Fruit fly (Drosophila melanogaster) whole organism, prepupa: Measurements from ENCODE around the gene CG3982.

Experiments
- CG3032 ChIP-seq: fragments of 200-800 bp; optimal IDR thresholded peaks from 2 replicates; lab custom pipeline; 2019; ENCODE audit warnings: missing biosample characterization, mild to moderate bottlenecking, missing genetic modification characterization, moderate library complexity
- CG6854 ChIP-seq: fragments of 200-800 bp; sonication (Bioruptor generic); optimal IDR thresholded peaks from 2 replicates; lab custom pipeline; 2017; ENCODE audit warnings: missing biosample characterization, mild to moderate bottlenecking, missing genetic modification characterization
- CG8632 ChIP-seq: fragments of 200-800 bp; sonication (Bioruptor generic); optimal IDR thresholded peaks from 3 replicates; lab custom pipeline; 2016; ENCODE audit warnings: missing biosample characterization, missing genetic modification characterization
- achi ChIP-seq: fragments of 200-800 bp; sonication (Bioruptor generic); optimal IDR thresholded peaks from 3 replicates; lab custom pipeline; 2016; ENCODE audit warnings: missing biosample characterization, missing genetic modification characterization
- cyc ChIP-seq: fragments of 200-800 bp; sonication (Bioruptor generic); optimal IDR thresholded peaks from 3 replicates; lab custom pipeline; 2016; ENCODE audit warnings: missing biosample characterization, missing genetic modification characterization
- fd85E ChIP-seq: fragments of 200-800 bp; sonication (Bioruptor generic); optimal IDR thresholded peaks from 3 replicates; lab custom pipeline; 2016; ENCODE audit warnings: missing biosample characterization, missing genetic modification characterization
- lz ChIP-seq: fragments of 200-800 bp; sonication (Bioruptor generic); optimal IDR thresholded peaks from 3 replicates; lab custom pipeline; 2016; ENCODE audit warnings: missing biosample characterization, missing genetic modification characterization
- salr ChIP-seq, 2 experiments: fragments of 200-800 bp; sonication (Bioruptor generic); optimal IDR thresholded peaks; 3 replicates each; lab custom pipeline; 2016 to 2018; ENCODE audit warnings: missing biosample characterization in 2 of 2, missing genetic modification characterization in 2 of 2, mild to moderate bottlenecking in 1 of 2

Gene CG3982

dm6 chr3L:9366850-9367430 is 50.2 kb downstream of the CG3982 start, which contains the start of the genes Klp67A and CG4452 (continued):
- TF ChIP-seq cyc (GFP tag; lab: Kevin White, UChicago) (peak; percentile 30), achi (GFP tag; lab: Kevin White, UChicago) (peak; percentile 2), CG6854 (GFP tag; lab: Kevin White, UChicago) (no peak), CG8632 (no peak), CG3032 (tag; lab: Kevin White, UChicago) (peak; percentile 24), salr (GFP tag; optimal IDR thresholded peaks at IDR 0.05; lab: Kevin White, UChicago) (no peak), lz (GFP tag; lab: Kevin White, UChicago) (peak; percentile 38), fd85E (no peak)
- TF ChIP-seq, all 60 proteins: peak for 13
